Worm (Caenorhabditis elegans): ENCODE data around the gene sucg-1.

The sucg-1 gene

DNA sequence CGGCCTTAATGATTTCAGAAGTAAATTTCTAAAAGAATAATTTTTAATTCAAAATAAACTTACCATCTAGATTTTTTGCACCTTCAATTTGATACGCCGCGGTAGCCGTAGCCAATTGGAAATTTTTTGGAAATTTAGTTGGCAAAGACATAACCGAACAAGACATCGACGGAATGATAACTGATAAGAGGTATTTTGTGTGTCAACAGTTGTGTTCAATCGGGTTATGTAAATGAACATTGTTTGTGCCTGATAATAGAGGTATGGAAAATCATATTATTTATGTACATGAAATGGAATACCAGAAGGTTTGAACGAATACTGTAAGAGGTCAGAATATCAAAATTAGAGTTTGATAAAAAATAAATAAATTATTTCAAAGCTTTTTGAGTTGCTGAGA lies 19.1 kb downstream of the sucg-1 start, which contains the start of gene klo-1:
klo-1 (minus strand) TSS at position 388 of the 400 bp plus-strand sequence.
- no peak for TF ChIP-seq unc-55 (GFP tag; optimal IDR thresholded peaks at IDR 0.05)
- TF ChIP-seq dmd-4 (tag; optimal IDR thresholded peaks at IDR 0.05): no peak
- TF ChIP-seq ceh-82 (tag; optimal IDR thresholded peaks at IDR 0.05): no peak
- TF ChIP-seq crh-2 (tag; optimal IDR thresholded peaks at IDR 0.05): peak; percentile 54
- TF ChIP-seq nhr-12 (tag; optimal IDR thresholded peaks at IDR 0.05): no peak
- peak; percentile 38 for TF ChIP-seq sma-9 (GFP tag; optimal IDR thresholded peaks at IDR 0.05)
- no peak for TF ChIP-seq sma-9 (tag; optimal IDR thresholded peaks at IDR 0.05)
- no peak for TF ChIP-seq nhr-6 (tag; optimal IDR thresholded peaks at IDR 0.05)
- no peak for TF ChIP-seq Y55F3AM.14 (GFP tag; optimal IDR thresholded peaks at IDR 0.05)
- TF ChIP-seq fos-1 (tag; optimal IDR thresholded peaks at IDR 0.05): peak; percentile 83
- no peak for TF ChIP-seq lin-13 (GFP tag; optimal IDR thresholded peaks at IDR 0.05)
- no peak for TF ChIP-seq ZK546.5 (tag; optimal IDR thresholded peaks at IDR 0.05)
- no peak for TF ChIP-seq zag-1 (tag; optimal IDR thresholded peaks at IDR 0.05)
- TF ChIP-seq ceh-16 (tag; optimal IDR thresholded peaks at IDR 0.05): no peak
- TF ChIP-seq elt-1 (tag; optimal IDR thresholded peaks at IDR 0.05): no peak

DNA sequence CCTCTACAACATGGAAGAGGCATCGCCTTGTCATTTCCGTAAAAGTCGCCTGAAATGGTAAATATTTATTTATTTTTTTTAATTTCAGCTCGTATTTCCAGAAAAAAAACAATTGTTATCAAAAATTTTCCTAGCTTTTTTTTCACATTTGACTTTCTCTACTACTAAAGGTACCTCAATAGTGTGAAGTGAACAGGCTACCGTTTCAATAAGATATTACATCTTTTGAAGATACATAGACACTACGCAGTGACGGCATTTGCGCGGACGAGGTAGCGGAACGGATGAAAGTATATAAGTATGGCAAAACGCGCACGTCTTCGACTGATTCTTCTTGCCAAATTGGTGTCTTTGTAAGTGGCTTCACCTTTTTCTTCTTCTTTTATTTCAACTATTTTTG lies 24.4 kb downstream of the sucg-1 start, which contains the start of gene col-14:
col-14 (plus strand) TSS at position 301 of the 400 bp plus-strand sequence.
- TF ChIP-seq fos-1 (tag; optimal IDR thresholded peaks at IDR 0.05): no peak
- TF ChIP-seq C34F6.9 (tag; optimal IDR thresholded peaks at IDR 0.05): no peak

DNA sequence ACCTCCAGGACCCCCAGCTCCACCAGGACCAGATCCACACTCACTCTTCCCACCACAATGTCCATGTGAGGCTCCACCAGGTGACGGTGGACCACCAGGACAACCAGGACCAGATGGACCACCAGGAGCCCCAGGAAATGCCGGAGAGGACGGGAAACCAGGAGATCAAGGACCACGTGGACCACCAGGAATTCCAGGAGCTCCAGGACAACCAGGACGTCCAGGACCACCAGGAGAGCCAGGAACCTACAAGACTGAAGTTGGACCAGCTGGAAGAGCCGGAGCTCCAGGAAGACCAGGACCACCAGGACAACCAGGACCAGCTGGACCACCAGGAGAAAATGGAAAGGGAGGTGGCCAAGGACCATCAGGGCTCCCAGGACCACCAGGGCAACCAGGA lies 25.4 kb downstream of the sucg-1 start:
- no peak for TF ChIP-seq ZK546.5 (tag; optimal IDR thresholded peaks at IDR 0.05)
- no peak for TF ChIP-seq nhr-21 (tag; optimal IDR thresholded peaks at IDR 0.05)
- no peak for TF ChIP-seq nhr-77 (tag; optimal IDR thresholded peaks at IDR 0.05)
- no peak for TF ChIP-seq ceh-82 (tag; optimal IDR thresholded peaks at IDR 0.05)
- TF ChIP-seq crh-2 (tag; optimal IDR thresholded peaks at IDR 0.05): no peak

DNA sequence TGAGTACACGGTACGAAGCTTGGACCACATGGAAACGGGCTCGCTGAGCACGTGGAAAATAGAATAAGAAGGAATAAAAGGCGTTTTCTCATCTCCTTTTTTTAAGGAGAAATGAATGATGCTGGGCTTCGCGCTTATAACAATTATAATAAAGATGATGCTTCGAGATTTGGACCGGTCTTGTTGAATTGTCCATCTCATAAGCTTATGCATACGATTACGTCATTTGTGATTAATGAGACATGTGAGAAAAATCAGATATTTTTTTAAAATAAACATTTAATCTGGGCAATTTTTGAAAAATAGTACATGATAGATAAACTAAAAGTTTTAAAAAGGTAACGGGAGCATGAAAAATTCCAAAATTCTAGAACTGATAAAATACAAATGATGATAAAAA lies 28.5 kb downstream of the sucg-1 start, which contains the start of gene C46A5.4:
C46A5.4 (minus strand) TSS at position 101 of the 400 bp plus-strand sequence.
- TF ChIP-seq ama-1 (optimal IDR thresholded peaks at IDR 0.05): no peak
- no peak for TF ChIP-seq peb-1 (tag; optimal IDR thresholded peaks at IDR 0.05)
- TF ChIP-seq nhr-129 (tag; optimal IDR thresholded peaks at IDR 0.05): no peak

DNA sequence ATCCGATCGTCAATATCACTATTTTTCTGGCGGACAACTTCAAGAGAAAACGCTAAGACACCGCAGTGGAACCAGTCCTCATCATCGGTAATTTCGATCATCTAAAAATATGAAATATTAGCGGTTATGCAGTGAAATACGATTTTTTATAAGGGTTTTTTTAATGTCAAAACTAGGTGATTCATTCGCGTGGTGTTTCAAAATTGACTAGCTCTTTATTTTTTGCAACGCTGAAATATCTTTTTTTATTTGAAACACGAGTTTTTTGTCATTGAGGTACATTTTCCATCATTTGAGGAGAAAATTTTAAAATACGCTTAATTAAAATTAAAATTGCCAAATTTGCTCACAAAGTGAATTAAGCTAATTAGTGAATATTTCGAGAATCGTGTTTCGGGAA lies 30.8 kb downstream of the sucg-1 start, which contains the start of gene dsb-3:
dsb-3 (minus strand) TSS at position 101 of the 400 bp plus-strand sequence.
- TF ChIP-seq nhr-11 (tag; optimal IDR thresholded peaks at IDR 0.05): no peak
- TF ChIP-seq ceh-82 (tag; optimal IDR thresholded peaks at IDR 0.05): no peak
- TF ChIP-seq dmd-4 (tag; optimal IDR thresholded peaks at IDR 0.05): no peak
- TF ChIP-seq F13H6.1 (tag; optimal IDR thresholded peaks at IDR 0.05): no peak
- TF ChIP-seq nhr-10 (tag; optimal IDR thresholded peaks at IDR 0.05): no peak
- TF ChIP-seq nhr-129 (tag; optimal IDR thresholded peaks at IDR 0.05): no peak
- no peak for TF ChIP-seq lin-11 (tag; optimal IDR thresholded peaks at IDR 0.05)
- no peak for TF ChIP-seq unc-62 (GFP tag; optimal IDR thresholded peaks at IDR 0.05)
- TF ChIP-seq nhr-237 (tag; optimal IDR thresholded peaks at IDR 0.05): no peak
- no peak for TF ChIP-seq skn-1 (tag; optimal IDR thresholded peaks at IDR 0.05)
- no peak for TF ChIP-seq alr-1 (tag; optimal IDR thresholded peaks at IDR 0.05)
- no peak for TF ChIP-seq Y55F3AM.14 (GFP tag; optimal IDR thresholded peaks at IDR 0.05)
- no peak for TF ChIP-seq mbf-1 (tag; optimal IDR thresholded peaks at IDR 0.05)
- TF ChIP-seq lsy-2 (tag; optimal IDR thresholded peaks at IDR 0.05): no peak
- TF ChIP-seq nhr-77 (tag; optimal IDR thresholded peaks at IDR 0.05): no peak
- no peak for TF ChIP-seq ztf-1 (GFP tag; conservative IDR thresholded peaks at IDR 0.05)

DNA sequence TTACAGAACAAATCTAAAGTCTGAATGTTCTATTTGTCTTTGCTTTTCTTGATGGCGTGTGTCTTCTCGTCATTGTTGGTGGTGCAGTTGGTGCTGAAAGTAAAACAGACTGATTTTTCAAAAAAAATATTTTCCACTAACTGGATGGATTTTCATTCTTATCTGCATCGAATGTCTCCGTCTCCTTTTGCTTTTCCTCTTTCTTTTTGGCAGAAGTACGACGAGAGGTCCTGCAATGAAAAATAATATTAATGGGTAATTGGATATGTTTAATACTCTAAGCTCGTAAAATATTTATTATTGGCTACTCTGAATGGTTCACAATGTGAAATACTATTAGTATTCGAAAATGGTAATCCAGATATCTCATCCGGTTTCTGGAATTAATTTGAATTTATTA lies 31.4 kb downstream of the sucg-1 start, which contains the start of gene del-7:
del-7 (plus strand) TSS at position 301 of the 400 bp plus-strand sequence.
- TF ChIP-seq nhr-10 (tag; optimal IDR thresholded peaks at IDR 0.05) (no peak), unc-55 (GFP tag; optimal IDR thresholded peaks at IDR 0.05) (no peak), lin-13 (GFP tag; optimal IDR thresholded peaks at IDR 0.05) (no peak), nhr-237 (tag; optimal IDR thresholded peaks at IDR 0.05) (no peak), gmeb-1 (tag; optimal IDR thresholded peaks at IDR 0.05) (no peak), ztf-11 (tag; optimal IDR thresholded peaks at IDR 0.05) (no peak), fos-1 (tag; optimal IDR thresholded peaks at IDR 0.05) (no peak), mbf-1 (tag; optimal IDR thresholded peaks at IDR 0.05) (no peak), snpc-4 (tag; optimal IDR thresholded peaks at IDR 0.05) (no peak), nhr-12 (tag; optimal IDR thresholded peaks at IDR 0.05) (no peak), ama-1 (optimal IDR thresholded peaks at IDR 0.05) (no peak), R02D3.7 (tag; optimal IDR thresholded peaks at IDR 0.05) (no peak), nhr-77 (tag; optimal IDR thresholded peaks at IDR 0.05) (no peak)

Data from whole organism, L2 larva.